Worm (Caenorhabditis elegans) whole organism, mixed stage, embryonic: ENCODE data around the gene C03B8.3.

Experiments
- M03D4.4 ChIP-seq: sonication (generic microtip); optimal IDR thresholded peaks from 2 replicates; lab custom pipeline; 2017; ENCODE audit warnings: mild to moderate bottlenecking, missing genetic modification characterization, missing compliant biosample characterization
- bed-3 ChIP-seq: fragments of 200-800 bp; sonication (Bioruptor generic); optimal IDR thresholded peaks from 3 replicates; lab custom pipeline; 2018; ENCODE audit warnings: mild to moderate bottlenecking, missing genetic modification characterization, moderate library complexity, missing compliant biosample characterization
- blmp-1 ChIP-seq: fragments of 150-350 bp; optimal IDR thresholded peaks from 2 replicates; lab custom pipeline; 2014; ENCODE audit warnings: missing biosample characterization, missing genetic modification characterization
- ceh-39 ChIP-seq: fragments of 150-350 bp; optimal IDR thresholded peaks from 2 replicates; lab custom pipeline; 2014; ENCODE audit warnings: missing biosample characterization, missing genetic modification characterization
- ceh-43 ChIP-seq: fragments of 200-800 bp; sonication (Bioruptor generic); optimal IDR thresholded peaks from 2 replicates; lab custom pipeline; 2018; ENCODE audit warnings: mild to moderate bottlenecking, missing genetic modification characterization, moderate library complexity, missing compliant biosample characterization
- ceh-83 ChIP-seq: fragments of 200-800 bp; sonication (Bioruptor generic); optimal IDR thresholded peaks from 2 replicates; lab custom pipeline; 2018; ENCODE audit warnings: mild to moderate bottlenecking, missing genetic modification characterization, missing compliant biosample characterization
- ces-1 ChIP-seq: fragments of 150-350 bp; optimal IDR thresholded peaks from 2 replicates; lab custom pipeline; 2014; ENCODE audit warnings: missing biosample characterization, missing genetic modification reagents, missing genetic modification characterization
- cnd-1 ChIP-seq: fragments of 200-800 bp; sonication (Bioruptor generic); optimal IDR thresholded peaks from 2 replicates; lab custom pipeline; 2018; ENCODE audit warnings: mild to moderate bottlenecking, missing genetic modification characterization, missing compliant biosample characterization
- drap-1 ChIP-seq: fragments of 200-800 bp; sonication (Bioruptor generic); optimal IDR thresholded peaks from 3 replicates; lab custom pipeline; 2018; ENCODE audit warnings: mild to moderate bottlenecking, missing genetic modification characterization, missing compliant biosample characterization
- elt-1 ChIP-seq: sonication (generic microtip); optimal IDR thresholded peaks from 2 replicates; lab custom pipeline; 2017; ENCODE audit warnings: missing genetic modification characterization, mild to moderate bottlenecking, missing compliant biosample characterization, antibody characterized with exemption, moderate library complexity, borderline replicate concordance; ENCODE audit not compliant: insufficient read depth
- elt-3 ChIP-seq: fragments of 150-350 bp; optimal IDR thresholded peaks from 2 replicates; lab custom pipeline; 2014; ENCODE audit warnings: missing biosample characterization, missing genetic modification characterization
- ham-2 ChIP-seq: fragments of 200-800 bp; sonication (Bioruptor generic); optimal IDR thresholded peaks from 2 replicates; lab custom pipeline; 2018; ENCODE audit warnings: mild to moderate bottlenecking, missing genetic modification characterization, missing compliant biosample characterization
- hlh-1 ChIP-seq: fragments of 150-350 bp; optimal IDR thresholded peaks from 2 replicates; lab custom pipeline; 2014; ENCODE audit warnings: missing biosample characterization, missing genetic modification reagents, missing genetic modification characterization
- lin-13 ChIP-seq: fragments of 150-350 bp; optimal IDR thresholded peaks from 2 replicates; lab custom pipeline; 2014; ENCODE audit warnings: missing biosample characterization, missing genetic modification characterization
- lin-32 ChIP-seq: fragments of 200-800 bp; sonication (Bioruptor generic); optimal IDR thresholded peaks from 2 replicates; lab custom pipeline; 2018; ENCODE audit warnings: mild to moderate bottlenecking, missing genetic modification characterization, missing compliant biosample characterization
- lsy-2 ChIP-seq: fragments of 150-350 bp; optimal IDR thresholded peaks from 2 replicates; lab custom pipeline; 2014; ENCODE audit warnings: missing biosample characterization, missing genetic modification characterization
- mab-5 ChIP-seq: fragments of 150-350 bp; optimal IDR thresholded peaks from 2 replicates; lab custom pipeline; 2014; ENCODE audit warnings: missing biosample characterization, missing genetic modification characterization
- mep-1 ChIP-seq: fragments of 150-350 bp; optimal IDR thresholded peaks from 2 replicates; lab custom pipeline; 2017; ENCODE audit warnings: missing biosample characterization, missing genetic modification reagents, missing genetic modification characterization, inconsistent platforms
- mls-2 ChIP-seq: sonication (generic microtip); optimal IDR thresholded peaks from 2 replicates; lab custom pipeline; 2016; ENCODE audit warnings: mild to moderate bottlenecking, missing genetic modification characterization, moderate library complexity, missing compliant biosample characterization
- nhr-2 ChIP-seq: fragments of 150-350 bp; optimal IDR thresholded peaks from 2 replicates; lab custom pipeline; 2014; ENCODE audit warnings: missing biosample characterization, missing genetic modification characterization
- nhr-237 ChIP-seq: fragments of 150-350 bp; optimal IDR thresholded peaks from 2 replicates; lab custom pipeline; 2014; ENCODE audit warnings: missing biosample characterization, missing genetic modification characterization
- nhr-28 ChIP-seq: fragments of 150-350 bp; optimal IDR thresholded peaks from 2 replicates; lab custom pipeline; 2014; ENCODE audit warnings: missing biosample characterization, missing genetic modification characterization
- nhr-76 ChIP-seq: sonication (generic microtip); optimal IDR thresholded peaks from 2 replicates; lab custom pipeline; 2017; ENCODE audit warnings: missing biosample characterization, missing genetic modification characterization
- pha-4 ChIP-seq: fragments of 150-350 bp; optimal IDR thresholded peaks from 2 replicates; lab custom pipeline; 2018; ENCODE audit warnings: missing biosample characterization, missing genetic modification reagents, missing genetic modification characterization
- sptf-1 ChIP-seq: sonication (generic microtip); optimal IDR thresholded peaks from 2 replicates; lab custom pipeline; 2017; ENCODE audit warnings: mild to moderate bottlenecking, missing genetic modification characterization, moderate library complexity, missing compliant biosample characterization
- unc-120 ChIP-seq: sonication (generic microtip); optimal IDR thresholded peaks from 2 replicates; lab custom pipeline; 2017; ENCODE audit warnings: missing genetic modification characterization, missing compliant biosample characterization; ENCODE audit not compliant: poor library complexity, severe bottlenecking
- unc-39 ChIP-seq: fragments of 150-350 bp; optimal IDR thresholded peaks from 2 replicates; lab custom pipeline; 2014; ENCODE audit warnings: missing biosample characterization, missing genetic modification characterization
- unc-62 ChIP-seq: fragments of 150-350 bp; optimal IDR thresholded peaks from 2 replicates; lab custom pipeline; 2014; ENCODE audit warnings: missing biosample characterization, missing genetic modification reagents, missing genetic modification characterization
- zip-8 ChIP-seq: fragments of 150-350 bp; optimal IDR thresholded peaks from 2 replicates; lab custom pipeline; 2014; ENCODE audit warnings: missing biosample characterization, missing genetic modification characterization

Gene C03B8.3

DNA sequence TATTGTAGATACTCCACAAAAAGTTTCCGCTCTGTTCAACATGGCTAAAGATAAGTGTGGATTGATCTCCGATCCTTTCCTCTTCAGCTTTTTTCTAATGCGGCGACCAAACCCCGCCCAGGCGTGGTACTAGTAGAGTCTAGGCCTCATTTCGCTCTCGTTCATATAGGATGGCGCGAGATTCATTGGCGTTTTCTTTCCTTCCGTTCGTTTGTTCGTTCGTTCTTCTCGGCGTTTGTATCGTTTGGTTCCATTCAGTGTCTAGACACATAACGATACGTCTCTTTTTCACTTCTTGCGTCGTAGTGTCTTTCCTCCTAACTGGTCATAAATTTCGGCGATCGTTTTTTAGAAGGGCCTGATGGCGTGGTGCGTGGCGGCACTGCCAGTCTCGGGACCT is 17.0 kb downstream of the C03B8.3 start:
- TF ChIP-seq elt-1 (tag; lab: Kevin White, UChicago): no peak
- TF ChIP-seq cnd-1: no peak
- TF ChIP-seq lsy-2 (tag; lab: Kevin White, UChicago): no peak
- no peak for TF ChIP-seq ceh-39 (tag; lab: Kevin White, UChicago)
- no peak for TF ChIP-seq zip-8 (tag; lab: Kevin White, UChicago)
- no peak for TF ChIP-seq unc-62
- no peak for TF ChIP-seq nhr-76 (tag; lab: Kevin White, UChicago)

- TF ChIP-seq unc-62 (peak; percentile 90), lin-32 (GFP tag; lab: Kevin White, UChicago) (no peak), nhr-28 (tag; lab: Kevin White, UChicago) (no peak), bed-3 (GFP tag; lab: Kevin White, UChicago) (no peak), hlh-1 (peak; percentile 76), pha-4 (tag; lab: Kevin White, UChicago) (peak; percentile 66), nhr-237 (peak; percentile 78), elt-3 (tag; lab: Kevin White, UChicago) (no peak), lin-13 (tag; lab: Kevin White, UChicago) (peak; percentile 4), ces-1 (peak; percentile 15), ceh-43 (GFP tag; lab: Kevin White, UChicago) (no peak), unc-120 (peak; percentile 95), ham-2 (GFP tag; lab: Kevin White, UChicago) (peak; percentile 60), blmp-1 (no peak), mls-2 (peak; percentile 22), ceh-83 (GFP tag; lab: Kevin White, UChicago) (no peak), nhr-2 (no peak), M03D4.4 (peak; percentile 48), sptf-1 (peak; percentile 68), drap-1 (peak; percentile 50)
Observed at ce11 chrIII:7729534-7730061, 17.5 kb downstream of the C03B8.3 start, which contains the start of gene ZK112.4. ZK112.4 (minus strand) TSS chrIII:7730011.

DNA sequence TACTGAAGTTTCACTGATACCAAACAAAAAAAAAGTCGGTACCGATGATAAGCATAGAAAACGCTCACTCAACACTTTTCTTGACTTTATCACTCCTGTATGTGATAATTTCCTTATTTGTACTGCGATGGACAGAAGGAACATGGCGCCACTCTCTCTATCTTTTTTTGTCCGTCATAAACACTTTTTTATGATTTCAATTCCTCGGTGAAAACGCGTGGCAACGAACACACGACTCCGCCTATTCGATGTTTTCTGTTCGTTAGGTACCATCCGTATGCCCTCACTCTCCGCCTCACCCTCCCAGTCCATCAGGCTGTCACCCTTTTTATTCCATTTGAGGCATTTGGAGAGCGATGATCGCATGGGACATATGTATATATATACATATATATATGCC is 18.2 kb downstream of the C03B8.3 start:
- peak; percentile 68 for TF ChIP-seq cnd-1
- TF ChIP-seq blmp-1: no peak

DNA sequence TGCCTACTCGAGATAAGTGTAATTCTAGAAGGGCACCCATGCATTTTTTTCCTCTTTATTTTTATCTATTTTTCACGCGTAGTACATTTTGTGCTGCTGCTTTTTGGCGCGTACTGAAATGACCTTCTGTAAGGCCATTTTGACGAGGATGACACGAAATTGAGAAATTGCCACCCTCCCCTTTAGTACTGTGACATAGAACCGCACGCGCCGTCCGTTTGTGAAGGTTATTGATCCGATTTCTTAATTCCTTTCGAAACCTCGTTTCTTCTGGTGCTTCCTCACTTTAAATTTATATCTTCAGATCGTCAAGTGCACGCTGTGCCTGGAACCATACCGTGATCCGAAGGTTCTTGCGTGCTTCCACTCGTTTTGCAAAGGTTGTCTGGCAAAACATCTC is 19.0 kb downstream of the C03B8.3 start:
- TF ChIP-seq ces-1: no peak
- TF ChIP-seq, all 35 proteins: peak for 0

DNA sequence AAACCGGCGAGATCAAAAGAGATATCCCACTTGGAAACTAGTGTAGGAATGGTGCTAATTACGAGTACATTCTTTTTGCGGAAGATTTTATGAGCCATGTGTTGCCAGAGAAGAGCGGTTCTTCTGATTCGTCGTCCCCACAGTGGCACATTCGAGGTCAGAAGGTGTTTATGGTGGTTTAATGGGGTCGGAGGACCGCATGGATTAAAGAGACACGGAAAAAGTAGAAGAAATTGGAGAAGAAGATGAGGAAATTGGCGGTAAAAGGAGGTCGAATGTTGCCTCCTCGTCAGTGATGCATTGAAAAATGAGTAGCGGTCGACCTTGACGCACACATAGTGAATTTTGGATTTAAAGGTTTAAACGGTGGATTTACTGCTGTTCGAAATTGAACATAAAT is 21.5 kb downstream of the C03B8.3 start:
- TF ChIP-seq ham-2 (GFP tag; lab: Kevin White, UChicago) (peak; percentile 45), nhr-2 (peak; percentile 27), ces-1 (no peak)
- TF ChIP-seq, all 35 proteins: peak for 2

DNA sequence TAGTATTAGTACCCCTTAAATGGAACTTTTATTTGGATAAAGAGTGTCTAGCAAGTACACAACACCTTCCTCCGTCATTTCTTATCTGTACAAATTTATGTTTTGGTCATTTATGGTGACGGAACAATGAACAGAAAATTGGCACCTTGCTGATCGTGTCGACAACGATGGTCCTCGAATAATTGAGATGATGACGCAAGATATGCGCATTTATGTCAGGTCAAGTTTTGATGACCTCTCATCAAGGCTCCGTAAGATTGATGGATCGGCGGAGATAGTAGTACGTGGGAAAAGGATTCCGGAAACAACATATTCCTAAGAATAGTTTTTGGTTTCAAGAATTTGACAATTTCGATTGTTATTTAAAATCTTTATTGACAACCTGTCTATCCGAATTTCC is 22.0 kb downstream of the C03B8.3 start:
- TF ChIP-seq zip-8 (tag; lab: Kevin White, UChicago) (peak; percentile 66), mab-5 (tag; lab: Kevin White, UChicago) (no peak), drap-1 (no peak), ces-1 (no peak), unc-39 (tag; lab: Kevin White, UChicago) (no peak), unc-120 (no peak), sptf-1 (no peak), mep-1 (tag; lab: Kevin White, UChicago) (no peak), lsy-2 (tag; lab: Kevin White, UChicago) (no peak), nhr-2 (peak; percentile 97), unc-62 (peak; percentile 94), hlh-1 (no peak), mls-2 (no peak), elt-1 (tag; lab: Kevin White, UChicago) (peak; percentile 87)

DNA sequence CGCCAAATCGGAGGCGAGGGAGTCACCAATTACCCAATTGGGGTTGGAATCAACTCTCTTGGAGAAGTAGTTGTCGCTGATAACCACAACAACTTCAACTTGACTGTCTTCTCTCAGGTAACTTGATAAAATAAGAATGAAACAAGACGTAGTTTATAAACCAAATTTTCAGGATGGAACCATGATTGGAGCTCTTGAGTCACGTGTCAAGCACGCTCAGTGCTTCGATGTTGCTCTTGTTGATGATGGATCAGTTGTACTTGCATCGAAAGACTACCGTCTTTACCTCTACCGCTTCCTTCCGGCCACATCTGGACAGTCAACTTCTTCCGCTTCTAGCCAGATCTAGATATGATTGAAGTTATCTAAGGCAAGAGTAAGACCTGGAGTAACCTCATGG is 23.9 kb downstream of the C03B8.3 start:
- TF ChIP-seq ces-1: no peak
- no peak for TF ChIP-seq nhr-76 (tag; lab: Kevin White, UChicago)
- TF ChIP-seq nhr-237: no peak
- no peak for TF ChIP-seq M03D4.4
- no peak for TF ChIP-seq drap-1
- no peak for TF ChIP-seq elt-3 (tag; lab: Kevin White, UChicago)
- no peak for TF ChIP-seq lin-13 (tag; lab: Kevin White, UChicago)
- TF ChIP-seq hlh-1: no peak
- no peak for TF ChIP-seq ceh-83 (GFP tag; lab: Kevin White, UChicago)
